Fruit fly (Drosophila melanogaster): ENCODE results near the gene Yip1d1.

The Yip1d1 gene

DNA sequence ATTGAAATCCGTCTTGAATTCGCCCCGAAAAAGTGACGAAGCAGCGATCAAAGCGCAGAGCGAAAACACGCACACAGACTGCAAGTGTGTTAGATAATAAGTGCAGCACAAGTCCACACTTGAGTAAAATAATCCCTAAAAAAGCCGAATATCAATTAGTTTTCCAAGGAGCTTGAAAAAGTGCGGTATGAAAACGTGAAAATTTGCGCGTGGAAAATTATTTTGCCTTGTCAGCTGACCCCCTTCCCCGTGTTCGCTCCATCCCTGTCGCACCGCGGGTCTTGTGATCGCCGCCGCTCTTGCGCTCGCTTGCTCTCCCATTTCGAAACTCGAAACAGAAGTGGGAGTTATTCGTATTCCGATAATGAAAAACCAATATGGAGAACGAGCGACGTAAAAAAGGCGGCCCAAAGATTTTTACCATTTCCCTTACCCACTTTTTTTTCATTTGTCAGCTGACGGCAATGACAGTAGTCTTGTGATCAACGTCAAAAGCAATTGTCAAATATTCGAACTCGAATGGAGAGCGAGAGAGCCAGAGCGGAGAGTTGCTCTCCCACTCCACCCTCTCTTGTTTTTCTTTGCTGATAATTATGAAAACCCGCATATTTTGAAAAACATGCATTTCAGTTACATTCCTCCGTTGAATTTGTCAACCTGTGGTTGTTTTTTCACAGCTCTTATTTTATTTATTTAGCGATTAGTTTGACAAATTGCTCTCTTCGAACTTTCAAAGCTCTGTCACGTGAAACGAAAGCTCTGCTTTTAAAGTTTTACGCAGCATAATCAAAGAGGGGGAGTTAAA lies 25.7 kb downstream of the Yip1d1 start:
- TF ChIP-seq Sp1 (GFP tag; optimal IDR thresholded peaks at IDR 0.05) (no peak), jim (GFP tag; optimal IDR thresholded peaks at IDR 0.05) (no peak), psq (GFP tag; optimal IDR thresholded peaks at IDR 0.05) (peak; percentile 90), CrebA (GFP tag; optimal IDR thresholded peaks at IDR 0.05; ENCODE audit: borderline replicate concordance) (peak; percentile 51), ey (GFP tag; optimal IDR thresholded peaks at IDR 0.05) (no peak), Dif (GFP tag; optimal IDR thresholded peaks at IDR 0.05; ENCODE audit: partially characterized antibody) (peak; percentile 19), lola (GFP tag; optimal IDR thresholded peaks at IDR 0.05) (no peak), sage (GFP tag; optimal IDR thresholded peaks at IDR 0.05) (peak; percentile 1), OdsH (GFP tag; optimal IDR thresholded peaks at IDR 0.05) (no peak)

DNA sequence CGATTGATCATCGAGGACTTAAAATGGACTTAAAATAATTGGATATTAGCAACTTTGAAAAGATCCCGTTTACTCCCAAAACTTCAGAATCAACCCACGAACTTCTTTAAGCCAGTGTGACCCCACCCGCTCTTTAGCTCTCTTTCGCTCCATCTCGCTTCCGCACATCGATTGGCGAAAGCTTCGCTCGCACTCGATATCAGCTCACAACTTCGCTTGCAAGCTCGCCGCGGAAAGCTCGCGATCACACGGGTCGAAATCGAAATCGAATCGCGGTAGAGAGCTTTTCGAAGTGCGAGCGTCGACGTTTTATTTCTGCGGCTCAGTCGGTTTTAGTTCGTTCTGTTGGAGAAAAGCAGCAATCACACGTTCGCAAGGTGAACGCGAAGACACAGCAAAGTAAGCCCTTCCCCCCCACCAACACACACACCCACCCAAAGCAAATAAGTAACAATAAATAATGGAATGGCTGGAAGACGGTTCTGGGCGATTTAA lies 26.3 kb downstream of the Yip1d1 start, which contains the start of gene Vha68-2:
Vha68-2 (plus strand) TSS at position 278 of the 495 bp plus-strand sequence.
- no peak for TF ChIP-seq jim (GFP tag; optimal IDR thresholded peaks at IDR 0.05)
- TF ChIP-seq lola (GFP tag; optimal IDR thresholded peaks at IDR 0.05): no peak
- no peak for TF ChIP-seq tai (GFP tag; optimal IDR thresholded peaks at IDR 0.05)
- peak; percentile 34 for TF ChIP-seq ey (GFP tag; optimal IDR thresholded peaks at IDR 0.05)
- no peak for TF ChIP-seq psq (GFP tag; optimal IDR thresholded peaks at IDR 0.05)
- no peak for TF ChIP-seq Dif (GFP tag; optimal IDR thresholded peaks at IDR 0.05; ENCODE audit: partially characterized antibody)
- TF ChIP-seq Sp1 (GFP tag; optimal IDR thresholded peaks at IDR 0.05): peak; percentile 61
- TF ChIP-seq dsf (GFP tag; optimal IDR thresholded peaks at IDR 0.05; ENCODE audit: borderline replicate concordance): no peak
- no peak for TF ChIP-seq Dfd (GFP tag; optimal IDR thresholded peaks at IDR 0.05)
- no peak for TF ChIP-seq dmrt93B (GFP tag; optimal IDR thresholded peaks at IDR 0.05)
- TF ChIP-seq OdsH (GFP tag; optimal IDR thresholded peaks at IDR 0.05): no peak
- no peak for TF ChIP-seq brk (GFP tag; optimal IDR thresholded peaks at IDR 0.05)
- peak; percentile 48 for TF ChIP-seq fru (GFP tag; optimal IDR thresholded peaks at IDR 0.05)
- no peak for TF ChIP-seq pan (optimal IDR thresholded peaks at IDR 0.05)
- TF ChIP-seq Vsx2 (GFP tag; optimal IDR thresholded peaks at IDR 0.05; ENCODE audit: partially characterized antibody): no peak
- TF ChIP-seq sage (GFP tag; optimal IDR thresholded peaks at IDR 0.05): no peak
- TF ChIP-seq Rel (GFP tag; optimal IDR thresholded peaks at IDR 0.05): no peak
- peak; percentile 69 for TF ChIP-seq Rel (tag; optimal IDR thresholded peaks at IDR 0.05)
- no peak for TF ChIP-seq Hr83 (GFP tag; optimal IDR thresholded peaks at IDR 0.05; ENCODE audit: poor library complexity, severe bottlenecking)
- no peak for TF ChIP-seq Mio (GFP tag; optimal IDR thresholded peaks at IDR 0.05)
- TF ChIP-seq HLH106 (tag; optimal IDR thresholded peaks at IDR 0.05): no peak
- peak; percentile 45 for TF ChIP-seq Hnf4 (GFP tag; optimal IDR thresholded peaks at IDR 0.05)
- peak; percentile 55 for TF ChIP-seq br (GFP tag; optimal IDR thresholded peaks at IDR 0.05)
- no peak for TF ChIP-seq GATAd (GFP tag; optimal IDR thresholded peaks at IDR 0.05)
- TF ChIP-seq usp (GFP tag; optimal IDR thresholded peaks at IDR 0.05): no peak
- peak in 1 of 2 experiments; percentile 49 for TF ChIP-seq foxo (GFP tag; optimal IDR thresholded peaks at IDR 0.05)
- peak; percentile 70 for TF ChIP-seq woc (GFP tag; optimal IDR thresholded peaks at IDR 0.05)
- peak; percentile 84 for TF ChIP-seq rgr (GFP tag; optimal IDR thresholded peaks at IDR 0.05)
- TF ChIP-seq Hr78 (GFP tag; optimal IDR thresholded peaks at IDR 0.05): no peak
- no peak for TF ChIP-seq Abd-B (GFP tag; optimal IDR thresholded peaks at IDR 0.05)
- peak; percentile 20 for TF ChIP-seq CrebA (GFP tag; optimal IDR thresholded peaks at IDR 0.05; ENCODE audit: borderline replicate concordance)
- peak; percentile 40 for TF ChIP-seq CG9705 (GFP tag; optimal IDR thresholded peaks at IDR 0.05)
- TF ChIP-seq Jra (GFP tag; optimal IDR thresholded peaks at IDR 0.05): no peak
- TF ChIP-seq CG32264 (GFP tag; optimal IDR thresholded peaks at IDR 0.05): no peak
- peak; percentile 5 for TF ChIP-seq h (GFP tag; optimal IDR thresholded peaks at IDR 0.05)

DNA sequence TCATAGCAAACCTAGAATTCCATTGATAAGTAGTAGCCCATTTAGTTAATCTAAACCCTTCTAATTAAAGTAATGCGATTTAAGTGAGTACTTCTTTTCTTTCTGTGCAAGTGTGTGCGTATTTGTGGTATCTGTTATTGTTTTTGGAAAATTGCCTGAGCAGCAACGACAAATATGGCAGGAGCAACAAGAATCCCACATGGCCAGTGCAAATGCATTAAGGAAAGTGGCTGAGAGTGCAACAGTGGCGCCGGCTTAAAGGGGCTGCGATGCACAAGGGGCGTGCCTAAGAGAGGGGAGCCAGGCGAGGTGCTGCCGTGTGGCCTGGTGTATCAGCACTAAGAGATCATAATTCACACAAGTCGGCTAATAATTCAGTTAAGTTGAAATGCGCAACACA lies 30.9 kb downstream of the Yip1d1 start:
- TF ChIP-seq jim (GFP tag; optimal IDR thresholded peaks at IDR 0.05): no peak
- TF ChIP-seq Rel (GFP tag; optimal IDR thresholded peaks at IDR 0.05): no peak
- no peak for TF ChIP-seq Rel (tag; optimal IDR thresholded peaks at IDR 0.05)
- no peak for TF ChIP-seq Hnf4 (GFP tag; optimal IDR thresholded peaks at IDR 0.05)
- TF ChIP-seq tai (GFP tag; optimal IDR thresholded peaks at IDR 0.05): no peak
- no peak for TF ChIP-seq Hr78 (GFP tag; optimal IDR thresholded peaks at IDR 0.05)
- TF ChIP-seq lola (GFP tag; optimal IDR thresholded peaks at IDR 0.05): no peak
- TF ChIP-seq Dfd (GFP tag; optimal IDR thresholded peaks at IDR 0.05): no peak
- TF ChIP-seq psq (GFP tag; optimal IDR thresholded peaks at IDR 0.05): no peak
- no peak for TF ChIP-seq Hr83 (GFP tag; optimal IDR thresholded peaks at IDR 0.05; ENCODE audit: poor library complexity, severe bottlenecking)
- no peak for TF ChIP-seq sage (GFP tag; optimal IDR thresholded peaks at IDR 0.05)
- TF ChIP-seq N (GFP tag; optimal IDR thresholded peaks at IDR 0.05): no peak
- no peak for TF ChIP-seq usp (GFP tag; optimal IDR thresholded peaks at IDR 0.05)
- TF ChIP-seq Mio (GFP tag; optimal IDR thresholded peaks at IDR 0.05): no peak
- TF ChIP-seq dl (GFP tag; optimal IDR thresholded peaks at IDR 0.05; ENCODE audit: insufficient read depth in 1 of 2, partially characterized antibody in 2 of 2): no peak
- no peak for TF ChIP-seq Dif (GFP tag; optimal IDR thresholded peaks at IDR 0.05; ENCODE audit: partially characterized antibody)
- no peak for TF ChIP-seq brk (GFP tag; optimal IDR thresholded peaks at IDR 0.05)
